Fruit fly (Drosophila melanogaster) whole organism, embryonic: Measurements from ENCODE around the gene wapl.

ENCODE experiments used
- Adf1 ChIP-seq: fragments of 200-800 bp; sonication (Bioruptor generic); IDR thresholded peaks from 2 replicates; pipeline ENCODE4 v1.3.6; 2022; ENCODE audit warnings: missing biosample characterization, missing genetic modification characterization
- Antp ChIP-seq: fragments of 200-800 bp; sonication (Bioruptor generic); optimal IDR thresholded peaks from 3 replicates; lab custom pipeline; 2016; ENCODE audit warnings: missing biosample characterization, missing genetic modification characterization
- Awh ChIP-seq: fragments of 200-800 bp; sonication (Bioruptor generic); IDR thresholded peaks from 2 replicates; pipeline ENCODE4, ENCODE4 v1.3.6; 2022; ENCODE audit warnings: missing biosample characterization, missing genetic modification characterization
- CG10654 ChIP-seq: fragments of 200-800 bp; sonication (Bioruptor generic); optimal IDR thresholded peaks from 2 replicates; lab custom pipeline; 2016; ENCODE audit warnings: missing biosample characterization, missing genetic modification characterization
- CG12155 ChIP-seq: fragments of 200-800 bp; sonication (Bioruptor generic); optimal IDR thresholded peaks from 3 replicates; lab custom pipeline; 2016; ENCODE audit warnings: missing biosample characterization, missing genetic modification characterization
- CG12391 ChIP-seq: fragments of 200-800 bp; sonication (Bioruptor generic); optimal IDR thresholded peaks from 3 replicates; lab custom pipeline; 2018; ENCODE audit warnings: missing biosample characterization, mild to moderate bottlenecking, missing genetic modification characterization, moderate library complexity
- CG13424 ChIP-seq: fragments of 200-800 bp; sonication (Bioruptor generic); optimal IDR thresholded peaks from 2 replicates; lab custom pipeline; 2019; ENCODE audit warnings: missing biosample characterization, mild to moderate bottlenecking, missing genetic modification characterization, moderate library complexity
- CG13775 ChIP-seq: fragments of 200-800 bp; sonication (Bioruptor generic); optimal IDR thresholded peaks from 3 replicates; lab custom pipeline; 2017; ENCODE audit warnings: missing biosample characterization, mild to moderate bottlenecking, missing genetic modification characterization
- CG1529 ChIP-seq: fragments of 200-800 bp; sonication (Bioruptor generic); optimal IDR thresholded peaks from 3 replicates; lab custom pipeline; 2018; ENCODE audit warnings: missing biosample characterization, missing genetic modification characterization
- CG16815 ChIP-seq: fragments of 200-800 bp; sonication (Bioruptor generic); optimal IDR thresholded peaks from 3 replicates; lab custom pipeline; 2017; ENCODE audit warnings: missing biosample characterization, mild to moderate bottlenecking, missing genetic modification characterization
- CG16863 ChIP-seq: fragments of 200-800 bp; sonication (Bioruptor generic); optimal IDR thresholded peaks from 3 replicates; lab custom pipeline; 2016; ENCODE audit warnings: missing biosample characterization, missing genetic modification characterization
- CG18599 ChIP-seq: fragments of 200-800 bp; sonication (Bioruptor generic); optimal IDR thresholded peaks from 3 replicates; lab custom pipeline; 2017; ENCODE audit warnings: missing biosample characterization, missing genetic modification characterization, mild to moderate bottlenecking, moderate library complexity, missing genetic modification reagents
- CG8089 ChIP-seq: fragments of 200-800 bp; sonication (Bioruptor generic); optimal IDR thresholded peaks from 3 replicates; lab custom pipeline; 2016; ENCODE audit warnings: missing biosample characterization, missing genetic modification characterization
- CG8478 ChIP-seq: fragments of >200 bp; optimal IDR thresholded peaks from 2 replicates; lab custom pipeline; 2018
- CG9932 ChIP-seq: fragments of 200-800 bp; sonication (Bioruptor generic); IDR thresholded peaks from 2 replicates; pipeline ENCODE4 v1.3.6; 2022; ENCODE audit warnings: missing biosample characterization, missing genetic modification characterization
- Dbx ChIP-seq: fragments of 200-800 bp; sonication (Bioruptor generic); IDR thresholded peaks from 3 replicates; pipeline ENCODE4 v1.3.6; 2022; ENCODE audit warnings: missing biosample characterization, missing genetic modification characterization
- E2f1 ChIP-seq: fragments of 200-800 bp; sonication (Bioruptor generic); IDR thresholded peaks from 2 replicates; pipeline ENCODE4 v1.3.6; 2022; ENCODE audit warnings: missing biosample characterization, missing genetic modification characterization
- Fer1 ChIP-seq: fragments of 200-800 bp; sonication (Bioruptor generic); optimal IDR thresholded peaks from 2 replicates; lab custom pipeline; 2017; ENCODE audit warnings: missing biosample characterization, mild to moderate bottlenecking, missing genetic modification characterization
- HLH3B ChIP-seq: fragments of 200-800 bp; sonication (Bioruptor generic); IDR thresholded peaks from 2 replicates; pipeline ENCODE4 v1.3.6; 2022; ENCODE audit warnings: missing biosample characterization, missing genetic modification characterization
- HmgD ChIP-seq: fragments of 200-800 bp; sonication (Bioruptor generic); optimal IDR thresholded peaks from 3 replicates; lab custom pipeline; 2016; ENCODE audit warnings: missing biosample characterization, missing genetic modification characterization
- HmgZ ChIP-seq: fragments of 200-800 bp; sonication (Bioruptor generic); optimal IDR thresholded peaks from 2 replicates; lab custom pipeline; 2018; ENCODE audit warnings: missing biosample characterization, mild to moderate bottlenecking, missing genetic modification characterization
- Hmr ChIP-seq: fragments of 200-800 bp; sonication (Bioruptor generic); optimal IDR thresholded peaks from 3 replicates; lab custom pipeline; 2017; ENCODE audit warnings: mild to moderate bottlenecking, missing biosample characterization, missing genetic modification reagents, missing genetic modification characterization
- Mad ChIP-seq: fragments of 200-800 bp; sonication (Bioruptor generic); optimal IDR thresholded peaks from 2 replicates; lab custom pipeline; 2016; ENCODE audit warnings: missing biosample characterization, missing genetic modification characterization
- Neu2 ChIP-seq: fragments of 200-800 bp; sonication (Bioruptor generic); optimal IDR thresholded peaks from 3 replicates; lab custom pipeline; 2016; ENCODE audit warnings: missing biosample characterization, missing genetic modification characterization, borderline replicate concordance
- PHDP ChIP-seq: fragments of 200-800 bp; sonication (Bioruptor generic); optimal IDR thresholded peaks from 3 replicates; lab custom pipeline; 2018; ENCODE audit warnings: missing biosample characterization, mild to moderate bottlenecking, missing genetic modification characterization, moderate library complexity
- Pdp1 ChIP-seq, 2 experiments: fragments of 200-800 bp; sonication (Bioruptor generic); optimal IDR thresholded peaks; 3 replicates each; lab custom pipeline; 2016; ENCODE audit warnings: missing biosample characterization in 2 of 2, missing genetic modification characterization in 2 of 2, mild to moderate bottlenecking in 1 of 2, moderate library complexity in 1 of 2
- Ravus ChIP-seq: fragments of 200-800 bp; sonication (Bioruptor generic); IDR thresholded peaks from 2 replicates; pipeline ENCODE4 v1.3.6; 2022; ENCODE audit warnings: missing biosample characterization, missing genetic modification characterization
- Sin3A ChIP-seq: fragments of >200 bp; optimal IDR thresholded peaks from 2 replicates; lab custom pipeline; 2018
- Tbp ChIP-seq: fragments of >200 bp; optimal IDR thresholded peaks from 2 replicates; lab custom pipeline; 2018; ENCODE audit warnings: missing biosample characterization, missing genetic modification characterization
- Trl ChIP-seq, 3 experiments: fragments of >200 bp in 2 of 3; fragments of 200-800 bp in 1 of 3; sonication (Bioruptor generic) in 1 of 3; optimal IDR thresholded peaks; 2 replicates in 1 of 3; 3 replicates in 2 of 3; lab custom pipeline; 2016 to 2017; ENCODE audit warnings: missing biosample characterization in 1 of 3, missing genetic modification characterization in 1 of 3
- Vsx1 ChIP-seq: fragments of 200-800 bp; sonication (Bioruptor generic); optimal IDR thresholded peaks from 2 replicates; lab custom pipeline; 2017; ENCODE audit warnings: missing biosample characterization, mild to moderate bottlenecking, missing genetic modification characterization, missing genetic modification reagents
- YL-1 ChIP-seq: fragments of 200-800 bp; sonication (Bioruptor generic); optimal IDR thresholded peaks from 3 replicates; lab custom pipeline; 2017; ENCODE audit warnings: missing biosample characterization, mild to moderate bottlenecking, missing genetic modification characterization
- caup ChIP-seq: fragments of 200-800 bp; sonication (Bioruptor generic); optimal IDR thresholded peaks from 3 replicates; lab custom pipeline; 2017; ENCODE audit warnings: missing biosample characterization, mild to moderate bottlenecking, missing genetic modification characterization, moderate library complexity; ENCODE audit not compliant: severe bottlenecking
- cg ChIP-seq: fragments of 200-800 bp; sonication (Bioruptor generic); optimal IDR thresholded peaks from 3 replicates; lab custom pipeline; 2019; ENCODE audit warnings: missing biosample characterization, mild to moderate bottlenecking, missing genetic modification characterization, moderate library complexity
- corto ChIP-seq: fragments of 200-800 bp; sonication (Bioruptor generic); optimal IDR thresholded peaks from 2 replicates; lab custom pipeline; 2016; ENCODE audit warnings: missing biosample characterization, mild to moderate bottlenecking, missing genetic modification characterization, moderate library complexity
- cwo ChIP-seq: fragments of 200-800 bp; sonication (Bioruptor generic); optimal IDR thresholded peaks from 3 replicates; lab custom pipeline; 2017; ENCODE audit warnings: missing biosample characterization, missing genetic modification characterization, mild to moderate bottlenecking, moderate library complexity, missing genetic modification reagents
- dm ChIP-seq: fragments of 200-800 bp; sonication (Bioruptor generic); optimal IDR thresholded peaks from 3 replicates; lab custom pipeline; 2016; ENCODE audit warnings: missing biosample characterization, missing genetic modification characterization
- emc ChIP-seq: fragments of 200-800 bp; sonication (Bioruptor generic); optimal IDR thresholded peaks from 2 replicates; lab custom pipeline; 2016; ENCODE audit warnings: missing biosample characterization, missing genetic modification characterization
- exex ChIP-seq: fragments of 200-800 bp; sonication (Bioruptor generic); optimal IDR thresholded peaks from 4 replicates; lab custom pipeline; 2018; ENCODE audit warnings: missing biosample characterization, mild to moderate bottlenecking, missing genetic modification characterization, moderate library complexity
- pan ChIP-seq, 4 experiments: fragments of >200 bp in 3 of 4; fragments of 200-800 bp in 1 of 4; sonication (Bioruptor generic) in 1 of 4; optimal IDR thresholded peaks in 3 of 4; IDR thresholded peaks in 1 of 4; 2 replicates each; pipeline versions ENCODE4 v1.3.6 to Lab custom; 2017 to 2022; ENCODE audit warnings: missing biosample characterization in 2 of 4, missing genetic modification characterization in 2 of 4, mixed read lengths in 1 of 4
- pb ChIP-seq: fragments of 200-800 bp; sonication (Bioruptor generic); optimal IDR thresholded peaks from 3 replicates; lab custom pipeline; 2016; ENCODE audit warnings: missing biosample characterization, missing genetic modification characterization
- pfk ChIP-seq: fragments of 200-800 bp; sonication (Bioruptor generic); optimal IDR thresholded peaks from 2 replicates; lab custom pipeline; 2018; ENCODE audit warnings: missing biosample characterization, mild to moderate bottlenecking, missing genetic modification characterization, moderate library complexity
- psq ChIP-seq: fragments of 200-800 bp; sonication (Bioruptor generic); optimal IDR thresholded peaks from 2 replicates; lab custom pipeline; 2017; ENCODE audit warnings: missing biosample characterization, missing genetic modification characterization
- sob ChIP-seq: fragments of 200-800 bp; sonication (Bioruptor generic); IDR thresholded peaks from 2 replicates; pipeline ENCODE4 v1.3.6; 2022; ENCODE audit warnings: missing biosample characterization, missing genetic modification characterization
- sr ChIP-seq: fragments of 200-800 bp; sonication (Bioruptor generic); IDR thresholded peaks from 3 replicates; pipeline ENCODE4 v1.3.6; 2022; ENCODE audit warnings: missing biosample characterization, missing genetic modification characterization
- tap ChIP-seq: fragments of 200-800 bp; optimal IDR thresholded peaks from 3 replicates; lab custom pipeline; 2019; ENCODE audit warnings: missing biosample characterization, mild to moderate bottlenecking, missing genetic modification characterization, moderate library complexity
- tll ChIP-seq, 2 experiments: fragments of 200-800 bp in 1 of 2; fragments of >200 bp in 1 of 2; sonication (Bioruptor generic) in 1 of 2; optimal IDR thresholded peaks; 2 replicates each; lab custom pipeline; 2017 to 2019; ENCODE audit warnings: missing biosample characterization in 2 of 2, missing genetic modification characterization in 2 of 2, mild to moderate bottlenecking in 1 of 2, moderate library complexity in 1 of 2
- toy ChIP-seq: fragments of 200-800 bp; sonication (Bioruptor generic); IDR thresholded peaks from 2 replicates; pipeline ENCODE4 v1.3.6; 2022; ENCODE audit warnings: missing biosample characterization, missing genetic modification characterization
- vfl ChIP-seq: fragments of 200-800 bp; sonication (Bioruptor generic); optimal IDR thresholded peaks from 2 replicates; lab custom pipeline; 2016; ENCODE audit warnings: missing biosample characterization, missing genetic modification characterization
- wor ChIP-seq: fragments of 200-800 bp; sonication (Bioruptor generic); IDR thresholded peaks from 2 replicates; pipeline ENCODE4 v1.3.6; 2022; ENCODE audit warnings: missing biosample characterization, missing genetic modification characterization

The wapl gene

DNA sequence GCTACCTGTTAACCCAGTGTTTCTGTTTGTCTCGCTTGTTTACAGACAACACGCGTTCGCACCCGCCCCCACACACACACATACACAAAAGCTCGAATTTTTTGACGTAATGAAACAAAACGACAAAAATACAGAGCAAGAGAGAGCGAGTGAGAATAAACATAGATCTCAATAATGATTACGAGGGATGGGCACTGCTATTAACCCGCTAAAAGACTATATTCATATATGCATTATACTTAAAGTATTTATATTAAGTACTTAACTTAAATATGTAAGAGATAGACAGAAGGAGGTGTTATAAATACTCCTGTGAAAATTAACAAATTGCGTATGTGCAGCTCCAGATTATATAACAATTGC lies 16.9 kb downstream of the wapl start (continued):
- TF ChIP-seq Mad (GFP tag; lab: Kevin White, UChicago) (peak; percentile 21), CG13775 (GFP tag; lab: Kevin White, UChicago) (peak; percentile 19), YL-1 (peak; percentile 25), psq (GFP tag; lab: Kevin White, UChicago) (peak; percentile 26), HmgD (GFP tag; lab: Kevin White, UChicago) (no peak), Awh (GFP tag; lab: Robert Waterston, UW) (peak; percentile 87), cg (GFP tag; lab: Kevin White, UChicago) (peak; percentile 62), Pdp1 (GFP tag; optimal IDR thresholded peaks at IDR 0.05; lab: Kevin White, UChicago) (peak; percentile 2 to 90), pan (optimal IDR thresholded peaks at IDR 0.05; lab: Kevin White, UChicago) (no peak), pan (GFP tag; optimal IDR thresholded peaks at IDR 0.05 in 1 of 2, IDR thresholded peaks at IDR 0.05 in 1 of 2) (peak in 1 of 2 experiments; percentile 64), CG13424 (tag; lab: Kevin White, UChicago) (peak; percentile 52), Sin3A (lab: Kevin White, UChicago) (no peak), HmgZ (tag; lab: Kevin White, UChicago) (no peak), tll (GFP tag; optimal IDR thresholded peaks at IDR 0.05; lab: Kevin White, UChicago) (no peak), CG16815 (GFP tag; lab: Kevin White, UChicago) (no peak), Neu2 (GFP tag; lab: Kevin White, UChicago) (no peak), Fer1 (GFP tag; lab: Kevin White, UChicago) (peak; percentile 42), CG8089 (GFP tag; lab: Kevin White, UChicago) (peak; percentile 16), sr (GFP tag; lab: Robert Waterston, UW) (peak; percentile 79; the same call in 1 of the 3 replicates), caup (peak; percentile 64), wor (GFP tag; lab: Robert Waterston, UW) (no peak), sob (GFP tag; lab: Robert Waterston, UW) (peak; percentile 55; the same call in 1 of the 2 replicates), HLH3B (GFP tag; lab: Robert Waterston, UW) (peak; percentile 20; the same call in 1 of the 2 replicates), CG12391 (tag; lab: Kevin White, UChicago) (peak; percentile 48), Antp (GFP tag; lab: Kevin White, UChicago) (no peak), Ravus (GFP tag; lab: Robert Waterston, UW) (no peak), exex (tag; lab: Kevin White, UChicago) (peak; percentile 4), Hmr (GFP tag; lab: Kevin White, UChicago) (peak; percentile 65), CG18599 (GFP tag; lab: Kevin White, UChicago) (peak; percentile 72), pb (no peak), CG16863 (GFP tag; lab: Kevin White, UChicago) (no peak), Vsx1 (GFP tag; lab: Kevin White, UChicago) (peak; percentile 61), Dbx (GFP tag; lab: Robert Waterston, UW) (peak; percentile 63; the same call in 2 of the 3 replicates), emc (GFP tag; lab: Kevin White, UChicago) (no peak), toy (no peak), corto (GFP tag; lab: Kevin White, UChicago) (peak; percentile 51), E2f1 (GFP tag; lab: Robert Waterston, UW) (no peak; the same call in 1 of the 2 replicates), tap (tag; lab: Kevin White, UChicago) (peak; percentile 33), cwo (peak; percentile 50), vfl (GFP tag; lab: Kevin White, UChicago) (no peak), PHDP (tag; lab: Kevin White, UChicago) (peak; percentile 54), Trl (optimal IDR thresholded peaks at IDR 0.05; lab: Kevin White, UChicago) (no peak), Trl (GFP tag; optimal IDR thresholded peaks at IDR 0.05; lab: Kevin White, UChicago) (peak; percentile 43), CG8478 (no peak), Adf1 (GFP tag; lab: Robert Waterston, UW) (no peak), dm (peak; percentile 22), CG9932 (GFP tag; lab: Robert Waterston, UW) (peak; percentile 60), CG12155 (peak; percentile 25), Tbp (GFP tag; lab: Kevin White, UChicago) (no peak), pfk (GFP tag; lab: Kevin White, UChicago) (peak; percentile 28), CG10654 (GFP tag; lab: Kevin White, UChicago) (peak; percentile 25), CG1529 (GFP tag; lab: Kevin White, UChicago) (peak; percentile 57)
